Fruit fly (Drosophila melanogaster): ENCODE measurements around the gene CG9173.

dm6 chr3L:1415931-1416330, 7.3 kb downstream of the CG9173 start, which contains the start of gene FucTD:
- TF ChIP-seq Sin3A (optimal IDR thresholded peaks at IDR 0.05) = no peak
- no peak for TF ChIP-seq insv (optimal IDR thresholded peaks at IDR 0.05)
